Worm (Caenorhabditis elegans): ENCODE measurements around the gene fbxa-209.

DNA sequence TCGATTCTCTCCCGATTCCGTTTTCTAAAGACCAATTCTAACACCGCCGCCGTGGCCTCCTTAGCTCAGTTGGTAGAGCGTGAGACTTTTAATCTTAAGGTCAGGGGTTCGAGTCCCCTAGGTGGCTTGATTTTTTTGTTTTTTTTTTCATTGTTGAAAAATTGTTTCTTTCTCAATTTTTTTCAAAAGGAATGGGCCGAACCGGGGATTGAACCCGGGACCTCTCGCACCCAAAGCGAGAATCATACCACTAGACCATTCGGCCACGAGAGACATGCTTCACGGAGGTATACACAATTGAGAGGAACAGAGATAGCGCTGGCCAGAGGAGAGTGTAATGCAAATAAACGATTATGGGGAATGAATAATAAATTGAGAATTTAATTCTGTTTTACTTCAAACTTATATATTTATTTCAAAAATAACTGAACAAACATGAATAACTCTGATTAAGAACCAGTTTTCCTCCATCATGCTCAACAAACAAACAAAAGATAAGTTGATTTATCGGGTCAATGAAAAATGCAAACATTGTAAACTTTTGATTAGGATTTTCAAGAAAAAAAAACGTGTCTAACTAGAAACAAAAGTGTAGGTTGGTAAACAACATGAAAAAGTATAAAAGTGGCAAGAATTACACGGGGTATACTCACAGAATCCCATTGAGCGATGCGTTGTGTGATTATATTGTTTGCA lies 38.3 kb upstream of the fbxa-209 start, which contains the start of gene pqn-71:
- TF ChIP-seq B0310.2 (tag; optimal IDR thresholded peaks at IDR 0.05) (peak; percentile 57), sea-1 (GFP tag; conservative IDR thresholded peaks at IDR 0.05) (peak; percentile 86), ama-1 (optimal IDR thresholded peaks at IDR 0.05) (no peak), hmbx-1 (tag; optimal IDR thresholded peaks at IDR 0.05) (peak; percentile 65), ets-7 (tag; optimal IDR thresholded peaks at IDR 0.05) (peak; percentile 67), flt-1 (GFP tag; IDR thresholded peaks at IDR 0.05) (peak; percentile 67)

All from whole organism, early embryonic.